Worm (Caenorhabditis elegans) whole organism, late embryonic: ENCODE results near the gene Y49F6B.8.

Experiments
- ama-1 ChIP-seq: fragments of 150-350 bp; optimal IDR thresholded peaks from 2 replicates; lab custom pipeline; 2014
- ceh-24 ChIP-seq: sonication (generic microtip); optimal IDR thresholded peaks from 2 replicates; lab custom pipeline; 2016; ENCODE audit warnings: mild to moderate bottlenecking, missing genetic modification characterization, missing compliant biosample characterization
- nhr-11 ChIP-seq: fragments of 150-350 bp; optimal IDR thresholded peaks from 2 replicates; lab custom pipeline; 2014; ENCODE audit warnings: missing biosample characterization, missing genetic modification characterization
- pqm-1 ChIP-seq: sonication (generic microtip); optimal IDR thresholded peaks from 2 replicates; lab custom pipeline; 2016; ENCODE audit warnings: missing genetic modification characterization, missing compliant biosample characterization
- rnt-1 ChIP-seq: sonication (generic microtip); optimal IDR thresholded peaks from 2 replicates; lab custom pipeline; 2016; ENCODE audit warnings: missing genetic modification characterization, missing compliant biosample characterization

DNA sequence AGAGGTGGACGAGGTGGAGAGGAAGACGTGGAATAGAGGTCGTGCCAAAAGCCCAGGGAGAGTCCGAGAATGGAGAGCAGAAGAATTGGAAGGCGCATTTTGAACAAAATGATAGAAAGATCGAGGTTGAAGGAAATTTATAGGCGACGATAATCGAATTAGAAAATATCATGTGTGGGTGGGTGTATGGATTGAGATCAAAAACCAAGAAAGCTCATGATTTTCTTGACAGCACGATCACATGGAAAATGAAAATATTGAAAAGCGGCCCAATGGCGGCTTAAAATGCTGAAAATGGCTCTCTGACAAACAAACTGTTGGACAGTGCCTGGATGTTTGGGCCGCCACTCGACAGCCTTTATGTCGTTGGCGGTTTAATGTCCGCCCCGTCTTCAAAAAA lies 18.4 kb downstream of the Y49F6B.8 start, which contains the start of gene C16C8.9:
- no peak for TF ChIP-seq ceh-24 (tag; lab: Kevin White, UChicago)
- no peak for TF ChIP-seq pqm-1
- no peak for TF ChIP-seq rnt-1 (tag; lab: Kevin White, UChicago)
- TF ChIP-seq nhr-11 (tag; lab: Kevin White, UChicago), result no peak
- no peak for TF ChIP-seq ama-1
